Fruit fly (Drosophila melanogaster) whole organism, embryonic: Measurements from ENCODE around the gene CG31661.
A peak's percentile ranks its signal among the peaks of the same experiment; 100 is the strongest.

ENCODE experiments used
- Atf-2 ChIP-seq: fragments of 200-800 bp; sonication (Bioruptor generic); optimal IDR thresholded peaks from 2 replicates; lab custom pipeline; 2016; ENCODE audit warnings: missing biosample characterization, missing genetic modification characterization
- CG1602 ChIP-seq: fragments of 200-800 bp; sonication (Bioruptor generic); optimal IDR thresholded peaks from 3 replicates; lab custom pipeline; 2016; ENCODE audit warnings: missing biosample characterization, missing genetic modification characterization
- CG31365 ChIP-seq: fragments of 200-800 bp; sonication (Bioruptor generic); optimal IDR thresholded peaks from 2 replicates; lab custom pipeline; 2018; ENCODE audit warnings: missing biosample characterization, mild to moderate bottlenecking, missing genetic modification characterization
- Mad ChIP-seq: fragments of 200-800 bp; sonication (Bioruptor generic); optimal IDR thresholded peaks from 2 replicates; lab custom pipeline; 2016; ENCODE audit warnings: missing biosample characterization, missing genetic modification characterization
- Mrtf ChIP-seq: fragments of 200-800 bp; sonication (Bioruptor generic); IDR thresholded peaks from 3 replicates; pipeline ENCODE4 v1.3.6; 2022; ENCODE audit warnings: missing biosample characterization, missing genetic modification characterization
- Optix ChIP-seq: fragments of 200-800 bp; sonication (Bioruptor generic); IDR thresholded peaks from 3 replicates; pipeline ENCODE4 v1.3.6; 2022; ENCODE audit warnings: missing biosample characterization, missing genetic modification characterization
- Stat92E ChIP-seq, 3 experiments: fragments of >200 bp in 2 of 3; fragments of 200-800 bp in 1 of 3; sonication (Bioruptor generic) in 1 of 3; optimal IDR thresholded peaks; 2 replicates each; lab custom pipeline; 2017 to 2019; ENCODE audit warnings: missing biosample characterization in 3 of 3, missing genetic modification characterization in 3 of 3, mild to moderate bottlenecking in 1 of 3, moderate library complexity in 1 of 3
- ato ChIP-seq: fragments of 200-800 bp; sonication (Bioruptor generic); IDR thresholded peaks from 2 replicates; pipeline ENCODE4 v1.3.6; 2022; ENCODE audit warnings: missing biosample characterization, missing genetic modification characterization; ENCODE audit not compliant: partially characterized antibody
- ems ChIP-seq: fragments of 200-800 bp; sonication (Bioruptor generic); optimal IDR thresholded peaks from 3 replicates; lab custom pipeline; 2016; ENCODE audit warnings: missing biosample characterization, missing genetic modification characterization
- ro ChIP-seq: fragments of 200-800 bp; sonication (Bioruptor generic); IDR thresholded peaks from 2 replicates; pipeline ENCODE4 v1.3.6; 2022; ENCODE audit warnings: missing biosample characterization, missing genetic modification characterization

- no peak; the same call in 1 of the 2 replicates for TF ChIP-seq ro (GFP tag; lab: Robert Waterston, UW)
- TF ChIP-seq Mrtf (GFP tag; lab: Robert Waterston, UW) = no peak
- TF ChIP-seq Optix (GFP tag; lab: Robert Waterston, UW) = no peak
- no peak for TF ChIP-seq ems (GFP tag; lab: Kevin White, UChicago)
- TF ChIP-seq CG31365 (tag; lab: Kevin White, UChicago) = no peak
- TF ChIP-seq Mad (GFP tag; lab: Kevin White, UChicago) = no peak
- peak in 1 of 3 experiments; percentile 42 for TF ChIP-seq Stat92E (GFP tag; optimal IDR thresholded peaks at IDR 0.05; lab: Kevin White, UChicago)
- no peak for TF ChIP-seq ato (GFP tag; lab: Robert Waterston, UW)
- TF ChIP-seq Atf-2 (GFP tag; lab: Kevin White, UChicago) = no peak
- TF ChIP-seq CG1602 (GFP tag; lab: Kevin White, UChicago) = peak; percentile 49
These were observed 40.7 kb upstream of the CG31661 start for dm6 chr2L:1456305-1456704.
